Fruit fly (Drosophila melanogaster) whole organism, prepupa: ENCODE results near the gene CG6126.

Experiments used
- Blimp-1 ChIP-seq: fragments of 200-800 bp; sonication (Bioruptor generic); optimal IDR thresholded peaks from 3 replicates; lab custom pipeline; 2017; ENCODE audit warnings: missing biosample characterization, missing genetic modification characterization, mild to moderate bottlenecking, moderate library complexity, missing genetic modification reagents
- CG10669 ChIP-seq: fragments of 200-800 bp; sonication (Bioruptor generic); optimal IDR thresholded peaks from 3 replicates; lab custom pipeline; 2018; ENCODE audit warnings: missing biosample characterization, mild to moderate bottlenecking, missing genetic modification characterization, moderate library complexity
- CG11294 ChIP-seq: fragments of 200-800 bp; sonication (Bioruptor generic); IDR thresholded peaks from 2 replicates; pipeline ENCODE4 v1.3.6; 2022; ENCODE audit warnings: missing biosample characterization, missing genetic modification characterization
- CG1621 ChIP-seq: fragments of 200-800 bp; sonication (Bioruptor generic); optimal IDR thresholded peaks from 3 replicates; lab custom pipeline; 2018; ENCODE audit warnings: missing biosample characterization, mild to moderate bottlenecking, missing genetic modification characterization
- CG16779 ChIP-seq: fragments of 200-800 bp; sonication (Bioruptor generic); optimal IDR thresholded peaks from 3 replicates; lab custom pipeline; 2017; ENCODE audit warnings: missing biosample characterization, mild to moderate bottlenecking, missing genetic modification characterization
- CG31627 ChIP-seq: fragments of 200-800 bp; sonication (Bioruptor generic); optimal IDR thresholded peaks from 3 replicates; lab custom pipeline; 2016; ENCODE audit warnings: missing biosample characterization, missing genetic modification characterization
- CG32006 ChIP-seq: fragments of 200-800 bp; sonication (Bioruptor generic); optimal IDR thresholded peaks from 3 replicates; lab custom pipeline; 2017; ENCODE audit warnings: missing biosample characterization, mild to moderate bottlenecking, missing genetic modification characterization
- CG6163 ChIP-seq: fragments of 200-800 bp; sonication (Bioruptor generic); IDR thresholded peaks from 3 replicates; pipeline ENCODE4 v1.3.6; 2022; ENCODE audit warnings: missing biosample characterization, missing genetic modification characterization
- CG6276 ChIP-seq: fragments of 200-800 bp; sonication (Bioruptor generic); optimal IDR thresholded peaks from 2 replicates; lab custom pipeline; 2017; ENCODE audit warnings: missing biosample characterization, mild to moderate bottlenecking, missing genetic modification characterization
- CG6792 ChIP-seq: fragments of 200-800 bp; sonication (Bioruptor generic); optimal IDR thresholded peaks from 3 replicates; lab custom pipeline; 2016; ENCODE audit warnings: missing biosample characterization, missing genetic modification characterization
- CG6808 ChIP-seq: fragments of 200-800 bp; sonication (Bioruptor generic); optimal IDR thresholded peaks from 3 replicates; lab custom pipeline; 2017; ENCODE audit warnings: missing biosample characterization, missing genetic modification characterization, mild to moderate bottlenecking, moderate library complexity, missing genetic modification reagents
- CG6854 ChIP-seq: fragments of 200-800 bp; sonication (Bioruptor generic); optimal IDR thresholded peaks from 2 replicates; lab custom pipeline; 2017; ENCODE audit warnings: missing biosample characterization, mild to moderate bottlenecking, missing genetic modification characterization
- CG7368 ChIP-seq: fragments of 200-800 bp; sonication (Bioruptor generic); optimal IDR thresholded peaks from 3 replicates; lab custom pipeline; 2016; ENCODE audit warnings: missing biosample characterization, missing genetic modification characterization
- CG8319 ChIP-seq: fragments of 200-800 bp; sonication (Bioruptor generic); optimal IDR thresholded peaks from 3 replicates; lab custom pipeline; 2016; ENCODE audit warnings: missing biosample characterization, missing genetic modification characterization
- Eip78C ChIP-seq: fragments of 200-800 bp; sonication (Bioruptor generic); peaks from one replicate; lab custom pipeline; 2016; ENCODE audit warnings: missing biosample characterization, missing genetic modification characterization
- Eip93F ChIP-seq: fragments of 200-800 bp; sonication (Bioruptor generic); optimal IDR thresholded peaks from 2 replicates; lab custom pipeline; 2016; ENCODE audit warnings: missing biosample characterization, mild to moderate bottlenecking, missing genetic modification characterization
- Ets21C ChIP-seq: fragments of 200-800 bp; sonication (Bioruptor generic); optimal IDR thresholded peaks from 3 replicates; lab custom pipeline; 2016; ENCODE audit warnings: missing biosample characterization, missing genetic modification characterization
- Ets96B ChIP-seq: fragments of 200-800 bp; optimal IDR thresholded peaks from 2 replicates; lab custom pipeline; 2019; ENCODE audit warnings: missing biosample characterization, mild to moderate bottlenecking, missing genetic modification characterization, moderate library complexity
- Lpt ChIP-seq: fragments of 200-800 bp; sonication (Bioruptor generic); optimal IDR thresholded peaks from 3 replicates; lab custom pipeline; 2016; ENCODE audit warnings: missing biosample characterization, missing genetic modification characterization
- OdsH ChIP-seq: fragments of 200-800 bp; sonication (Bioruptor generic); optimal IDR thresholded peaks from 3 replicates; lab custom pipeline; 2016; ENCODE audit warnings: missing biosample characterization, missing genetic modification characterization
- Sox14 ChIP-seq: fragments of 200-800 bp; sonication (Bioruptor generic); optimal IDR thresholded peaks from 3 replicates; lab custom pipeline; 2016; ENCODE audit warnings: missing biosample characterization, missing genetic modification characterization
- achi ChIP-seq: fragments of 200-800 bp; sonication (Bioruptor generic); optimal IDR thresholded peaks from 3 replicates; lab custom pipeline; 2016; ENCODE audit warnings: missing biosample characterization, missing genetic modification characterization
- acj6 ChIP-seq: fragments of 200-800 bp; sonication (Bioruptor generic); optimal IDR thresholded peaks from 3 replicates; lab custom pipeline; 2016; ENCODE audit warnings: missing biosample characterization, missing genetic modification characterization
- cyc ChIP-seq: fragments of 200-800 bp; sonication (Bioruptor generic); optimal IDR thresholded peaks from 3 replicates; lab custom pipeline; 2016; ENCODE audit warnings: missing biosample characterization, missing genetic modification characterization
- dac ChIP-seq: fragments of 200-800 bp; sonication (Bioruptor generic); optimal IDR thresholded peaks from 2 replicates; lab custom pipeline; 2017; ENCODE audit warnings: missing biosample characterization, mild to moderate bottlenecking, missing genetic modification characterization
- dsx ChIP-seq: fragments of 200-800 bp; optimal IDR thresholded peaks from 3 replicates; lab custom pipeline; 2019; ENCODE audit warnings: missing biosample characterization, mild to moderate bottlenecking, missing genetic modification characterization, moderate library complexity; ENCODE audit not compliant: poor library complexity, severe bottlenecking
- eg ChIP-seq: fragments of 200-800 bp; sonication (Bioruptor generic); IDR thresholded peaks from 3 replicates; pipeline ENCODE4 v1.3.6; 2022; ENCODE audit warnings: missing biosample characterization, missing genetic modification characterization
- esn ChIP-seq: fragments of 200-800 bp; sonication (Bioruptor generic); optimal IDR thresholded peaks from 2 replicates; lab custom pipeline; 2016; ENCODE audit warnings: missing biosample characterization, mild to moderate bottlenecking, missing genetic modification characterization, moderate library complexity
- fd85E ChIP-seq: fragments of 200-800 bp; sonication (Bioruptor generic); optimal IDR thresholded peaks from 3 replicates; lab custom pipeline; 2016; ENCODE audit warnings: missing biosample characterization, missing genetic modification characterization
- fkh ChIP-seq: fragments of 200-800 bp; sonication (Bioruptor generic); optimal IDR thresholded peaks from 3 replicates; lab custom pipeline; 2017; ENCODE audit warnings: missing biosample characterization, mild to moderate bottlenecking, missing genetic modification characterization, moderate library complexity
- net ChIP-seq: fragments of 200-800 bp; sonication (Bioruptor generic); optimal IDR thresholded peaks from 3 replicates; lab custom pipeline; 2016; ENCODE audit warnings: missing biosample characterization, missing genetic modification characterization
- salr ChIP-seq, 2 experiments: fragments of 200-800 bp; sonication (Bioruptor generic); optimal IDR thresholded peaks; 3 replicates each; lab custom pipeline; 2016 to 2018; ENCODE audit warnings: missing biosample characterization in 2 of 2, missing genetic modification characterization in 2 of 2, mild to moderate bottlenecking in 1 of 2
- spab ChIP-seq: fragments of 200-800 bp; sonication (Bioruptor generic); optimal IDR thresholded peaks from 2 replicates; lab custom pipeline; 2017; ENCODE audit warnings: missing biosample characterization, mild to moderate bottlenecking, missing genetic modification characterization, missing genetic modification reagents
- ss ChIP-seq, 2 experiments: fragments of 200-800 bp; sonication (Bioruptor generic); optimal IDR thresholded peaks; 2 replicates in 1 of 2; 3 replicates in 1 of 2; lab custom pipeline; 2017 to 2018; ENCODE audit warnings: mild to moderate bottlenecking in 2 of 2, missing biosample characterization in 2 of 2, missing genetic modification characterization in 2 of 2, moderate library complexity in 1 of 2
- svp ChIP-seq: fragments of 200-800 bp; sonication (Bioruptor generic); peaks from one replicate; lab custom pipeline; 2016; ENCODE audit warnings: missing biosample characterization, missing genetic modification characterization

CG6126 gene

dm6 chr3R:16234745-16235149 is 31.9 kb upstream of the CG6126 start (continued):
- TF ChIP-seq fd85E (GFP tag; lab: Kevin White, UChicago): no peak
- peak; percentile 95 for TF ChIP-seq CG32006 (GFP tag; lab: Kevin White, UChicago)
- peak; percentile 79 to 89 for TF ChIP-seq ss (GFP tag; optimal IDR thresholded peaks at IDR 0.05; lab: Kevin White, UChicago)
- peak; percentile 91 for TF ChIP-seq Ets96B
- TF ChIP-seq CG6808 (GFP tag; lab: Kevin White, UChicago): peak; percentile 92
- TF ChIP-seq net (GFP tag; lab: Kevin White, UChicago): peak; percentile 74
- TF ChIP-seq spab (GFP tag; lab: Kevin White, UChicago): peak; percentile 92
- TF ChIP-seq CG7368 (GFP tag; lab: Kevin White, UChicago): peak; percentile 36
- TF ChIP-seq svp (GFP tag; lab: Kevin White, UChicago): peak; percentile 78
- peak; percentile 45 for TF ChIP-seq CG1621 (tag; lab: Kevin White, UChicago)
- TF ChIP-seq CG8319 (GFP tag; lab: Kevin White, UChicago): peak; percentile 55
- peak; percentile 92 for TF ChIP-seq esn (GFP tag; lab: Kevin White, UChicago)
- peak; percentile 72 for TF ChIP-seq Ets21C (GFP tag; lab: Kevin White, UChicago)
- peak; percentile 83 for TF ChIP-seq cyc (GFP tag; lab: Kevin White, UChicago)
- TF ChIP-seq dsx (GFP tag; lab: Kevin White, UChicago): peak; percentile 72
- TF ChIP-seq Sox14: peak; percentile 87
- peak; percentile 90 for TF ChIP-seq CG10669 (GFP tag; lab: Kevin White, UChicago)
- TF ChIP-seq CG6854 (GFP tag; lab: Kevin White, UChicago): no peak
- TF ChIP-seq achi: peak; percentile 83

- TF ChIP-seq salr (GFP tag; optimal IDR thresholded peaks at IDR 0.05; lab: Kevin White, UChicago) (no peak), Eip78C (GFP tag; lab: Kevin White, UChicago) (no peak), spab (GFP tag; lab: Kevin White, UChicago) (no peak), fkh (GFP tag; lab: Kevin White, UChicago) (no peak), CG6854 (GFP tag; lab: Kevin White, UChicago) (peak; percentile 21), dac (GFP tag; lab: Kevin White, UChicago) (no peak), CG31627 (GFP tag; lab: Kevin White, UChicago) (no peak), CG6163 (GFP tag; lab: Robert Waterston, UW) (no peak), acj6 (GFP tag; lab: Kevin White, UChicago) (no peak), achi (no peak), Ets96B (no peak), CG6808 (GFP tag; lab: Kevin White, UChicago) (no peak), CG6792 (GFP tag; lab: Kevin White, UChicago) (no peak), CG11294 (GFP tag; lab: Robert Waterston, UW) (no peak), esn (GFP tag; lab: Kevin White, UChicago) (no peak), CG8319 (GFP tag; lab: Kevin White, UChicago) (peak; percentile 49), OdsH (GFP tag; lab: Kevin White, UChicago) (no peak), eg (GFP tag; lab: Robert Waterston, UW) (no peak), CG1621 (tag; lab: Kevin White, UChicago) (peak; percentile 24)
Measured at dm6 chr3R:16234298-16234697, 31.4 kb upstream of the CG6126 start.

dm6 chr3R:16232569-16232968 is 29.7 kb upstream of the CG6126 start:
- no peak for TF ChIP-seq esn (GFP tag; lab: Kevin White, UChicago)
- TF ChIP-seq Eip93F: peak; percentile 18
- TF ChIP-seq Lpt (GFP tag; lab: Kevin White, UChicago): peak; percentile 36
- TF ChIP-seq CG16779 (tag; lab: Kevin White, UChicago): peak; percentile 18
- TF ChIP-seq ss (GFP tag; optimal IDR thresholded peaks at IDR 0.05; lab: Kevin White, UChicago): peak; percentile 23 to 41
- no peak for TF ChIP-seq Blimp-1 (GFP tag; lab: Kevin White, UChicago)
- TF ChIP-seq CG6276 (GFP tag; lab: Kevin White, UChicago): peak; percentile 44
- no peak for TF ChIP-seq CG6792 (GFP tag; lab: Kevin White, UChicago)
- peak; percentile 88 for TF ChIP-seq CG6854 (GFP tag; lab: Kevin White, UChicago)
- TF ChIP-seq, all 60 proteins: peak for 6
